Fruit fly (Drosophila melanogaster): ENCODE results near the gene CG11030.

Gene CG11030

DNA sequence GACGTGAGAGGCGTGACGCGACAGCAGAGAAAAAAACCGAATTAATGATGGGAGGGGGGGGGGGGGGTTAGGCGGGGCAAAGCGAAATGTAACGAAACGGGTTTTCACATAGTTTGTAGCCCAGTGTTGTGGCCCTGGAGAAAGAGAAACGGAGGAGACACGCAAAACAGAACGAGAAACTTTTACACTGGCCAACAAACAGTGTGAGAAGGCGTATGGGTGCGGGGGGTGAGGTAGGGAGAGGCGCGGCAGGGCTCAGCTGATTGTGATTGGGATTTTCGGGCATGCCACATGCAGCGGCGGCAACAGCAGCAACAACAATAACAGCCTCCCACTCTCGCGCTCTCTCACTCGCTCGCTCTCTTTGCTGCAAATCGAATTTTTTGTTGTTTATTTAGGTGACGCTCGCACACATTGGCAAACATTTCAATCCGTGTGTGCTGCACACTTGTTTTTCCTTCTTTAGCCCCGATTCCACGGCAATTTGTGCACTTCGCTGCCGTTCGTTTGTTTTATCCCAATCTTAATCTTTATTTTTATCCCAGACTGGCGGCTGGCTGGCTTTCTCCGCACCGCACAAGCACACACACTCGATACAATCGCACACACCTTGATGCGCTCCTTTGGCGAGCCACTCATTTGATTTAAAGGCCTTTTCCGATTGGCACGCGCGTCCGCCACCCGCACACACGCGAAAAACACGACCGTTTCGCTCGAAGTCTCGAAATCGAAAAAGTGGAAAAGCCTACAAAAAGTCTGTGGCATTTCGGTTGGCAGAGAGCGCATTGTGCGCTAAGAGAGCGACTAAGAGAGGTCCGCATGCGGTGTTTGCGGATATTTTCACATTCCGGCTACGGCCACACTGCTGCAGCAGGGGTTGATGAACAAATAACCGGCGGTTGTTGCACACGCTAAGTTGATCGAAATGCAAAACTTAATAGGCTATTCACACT is 75.3 kb downstream of the CG11030 start, which contains the start of gene CG9171:
CG9171 (minus strand) TSS at position 819 of the 953 bp plus-strand sequence.
- TF ChIP-seq dac (GFP tag; optimal IDR thresholded peaks at IDR 0.05) (no peak), ss (GFP tag; optimal IDR thresholded peaks at IDR 0.05) (peak; percentile 50 to 59), dsx (GFP tag; optimal IDR thresholded peaks at IDR 0.05; ENCODE audit: poor library complexity, severe bottlenecking) (peak; percentile 94), net (GFP tag; optimal IDR thresholded peaks at IDR 0.05) (peak; percentile 22), Sox102F (GFP tag; optimal IDR thresholded peaks at IDR 0.05) (no peak), CG6792 (GFP tag; optimal IDR thresholded peaks at IDR 0.05) (peak; percentile 6), Hr39 (GFP tag; optimal IDR thresholded peaks at IDR 0.05) (no peak), spab (GFP tag; optimal IDR thresholded peaks at IDR 0.05) (peak; percentile 40), topi (GFP tag; optimal IDR thresholded peaks at IDR 0.05) (no peak), CG6808 (GFP tag; optimal IDR thresholded peaks at IDR 0.05) (peak; percentile 32), CG10669 (GFP tag; optimal IDR thresholded peaks at IDR 0.05) (peak; percentile 2), CG6276 (GFP tag; optimal IDR thresholded peaks at IDR 0.05) (peak; percentile 76), CG1621 (tag; optimal IDR thresholded peaks at IDR 0.05) (peak; percentile 45), CG6163 (GFP tag; IDR thresholded peaks at IDR 0.05) (peak; percentile 64; the same call in 2 of the 3 replicates), OdsH (GFP tag; optimal IDR thresholded peaks at IDR 0.05) (peak; percentile 10), Hr38 (GFP tag; optimal IDR thresholded peaks at IDR 0.05) (no peak), CG3032 (tag; optimal IDR thresholded peaks at IDR 0.05) (no peak), achi (GFP tag; optimal IDR thresholded peaks at IDR 0.05) (peak; percentile 24), Smox (GFP tag; optimal IDR thresholded peaks at IDR 0.05) (no peak), salr (GFP tag; optimal IDR thresholded peaks at IDR 0.05) (peak in 1 of 2 experiments; percentile 29), Gug (GFP tag; IDR thresholded peaks at IDR 0.05) (peak; percentile 9; the same call in 1 of the 2 replicates), Sox15 (GFP tag; optimal IDR thresholded peaks at IDR 0.05) (no peak), Sox14 (GFP tag; optimal IDR thresholded peaks at IDR 0.05) (no peak), CG11294 (GFP tag; IDR thresholded peaks at IDR 0.05) (no peak), CG6854 (GFP tag; optimal IDR thresholded peaks at IDR 0.05) (peak; percentile 50), CG8632 (GFP tag; optimal IDR thresholded peaks at IDR 0.05) (no peak), svp (GFP tag) (no peak), fd59A (GFP tag; optimal IDR thresholded peaks at IDR 0.05) (no peak), pdm3 (GFP tag; optimal IDR thresholded peaks at IDR 0.05) (peak; percentile 20), Eip93F (GFP tag; optimal IDR thresholded peaks at IDR 0.05) (no peak), CG8319 (GFP tag; optimal IDR thresholded peaks at IDR 0.05) (peak; percentile 32), CG3919 (GFP tag; optimal IDR thresholded peaks at IDR 0.05) (peak; percentile 24), CG4318 (GFP tag; optimal IDR thresholded peaks at IDR 0.05) (no peak), CG16779 (tag; optimal IDR thresholded peaks at IDR 0.05) (peak; percentile 23), fd85E (GFP tag; optimal IDR thresholded peaks at IDR 0.05) (no peak), CG34406 (GFP tag; optimal IDR thresholded peaks at IDR 0.05) (no peak), CG32006 (GFP tag; optimal IDR thresholded peaks at IDR 0.05) (peak; percentile 45), Ets96B (tag; optimal IDR thresholded peaks at IDR 0.05) (peak; percentile 21), CG8119 (GFP tag; IDR thresholded peaks at IDR 0.05) (peak; percentile 44; the same call in 2 of the 3 replicates), CG9139 (GFP tag; optimal IDR thresholded peaks at IDR 0.05) (no peak), CG31627 (GFP tag; optimal IDR thresholded peaks at IDR 0.05) (peak; percentile 16), Eip78C (GFP tag) (peak; percentile 80), Lpt (GFP tag; optimal IDR thresholded peaks at IDR 0.05) (no peak), Hr4 (GFP tag; optimal IDR thresholded peaks at IDR 0.05) (no peak), Met (GFP tag; optimal IDR thresholded peaks at IDR 0.05) (no peak), fkh (GFP tag; optimal IDR thresholded peaks at IDR 0.05) (peak; percentile 70), CG15336 (GFP tag; IDR thresholded peaks at IDR 0.05) (no peak; the same call in none of the 2 replicates), Ets21C (GFP tag; optimal IDR thresholded peaks at IDR 0.05) (no peak), eg (GFP tag; IDR thresholded peaks at IDR 0.05) (peak; percentile 51), CG11762 (GFP tag; optimal IDR thresholded peaks at IDR 0.05; ENCODE audit: insufficient read depth) (no peak)

Measured in whole organism, prepupa.